Fruit fly (Drosophila melanogaster) whole organism, embryonic: ENCODE results near the gene CG43175.
A peak's percentile ranks its signal among the peaks of the same experiment; 100 is the strongest.

ENCODE experiments used
- Ada2b ChIP-seq: fragments of 200-800 bp; sonication (Bioruptor generic); IDR thresholded peaks from 2 replicates; pipeline ENCODE4 v1.3.6; 2022; ENCODE audit warnings: missing biosample characterization, missing genetic modification characterization
- Atf3 ChIP-seq: fragments of 200-800 bp; sonication (Bioruptor generic); optimal IDR thresholded peaks from 3 replicates; lab custom pipeline; 2016; ENCODE audit warnings: missing biosample characterization, missing genetic modification characterization
- CG10654 ChIP-seq: fragments of 200-800 bp; sonication (Bioruptor generic); optimal IDR thresholded peaks from 2 replicates; lab custom pipeline; 2016; ENCODE audit warnings: missing biosample characterization, missing genetic modification characterization
- CG11085 ChIP-seq: fragments of 200-800 bp; sonication (Bioruptor generic); IDR thresholded peaks from 2 replicates; pipeline ENCODE4 v1.3.6; 2022; ENCODE audit warnings: missing biosample characterization, missing genetic modification characterization
- CG11093 ChIP-seq: fragments of 200-800 bp; sonication (Bioruptor generic); IDR thresholded peaks from 3 replicates; pipeline ENCODE4 v1.3.6; 2022; ENCODE audit warnings: missing biosample characterization, missing genetic modification characterization
- CG12219 ChIP-seq: fragments of 200-800 bp; sonication (Bioruptor generic); optimal IDR thresholded peaks from 3 replicates; lab custom pipeline; 2018; ENCODE audit warnings: missing biosample characterization, mild to moderate bottlenecking, missing genetic modification characterization
- CG1233 ChIP-seq: fragments of 200-800 bp; sonication (Bioruptor generic); optimal IDR thresholded peaks from 4 replicates; lab custom pipeline; 2018; ENCODE audit warnings: missing biosample characterization, mild to moderate bottlenecking, missing genetic modification characterization
- CG12391 ChIP-seq: fragments of 200-800 bp; sonication (Bioruptor generic); optimal IDR thresholded peaks from 3 replicates; lab custom pipeline; 2018; ENCODE audit warnings: missing biosample characterization, mild to moderate bottlenecking, missing genetic modification characterization, moderate library complexity
- CG13424 ChIP-seq: fragments of 200-800 bp; sonication (Bioruptor generic); optimal IDR thresholded peaks from 2 replicates; lab custom pipeline; 2019; ENCODE audit warnings: missing biosample characterization, mild to moderate bottlenecking, missing genetic modification characterization, moderate library complexity
- CG14667 ChIP-seq: fragments of 200-800 bp; sonication (Bioruptor generic); IDR thresholded peaks from 2 replicates; pipeline ENCODE4 v1.3.6; 2022; ENCODE audit warnings: missing biosample characterization, missing genetic modification characterization
- CG15073 ChIP-seq: fragments of 200-800 bp; sonication (Bioruptor generic); optimal IDR thresholded peaks from 2 replicates; lab custom pipeline; 2016; ENCODE audit warnings: missing biosample characterization, missing genetic modification characterization
- CG1529 ChIP-seq: fragments of 200-800 bp; sonication (Bioruptor generic); optimal IDR thresholded peaks from 3 replicates; lab custom pipeline; 2018; ENCODE audit warnings: missing biosample characterization, missing genetic modification characterization
- CG15479 ChIP-seq: fragments of 200-800 bp; sonication (Bioruptor generic); optimal IDR thresholded peaks from 3 replicates; lab custom pipeline; 2019; ENCODE audit warnings: missing biosample characterization, mild to moderate bottlenecking, missing genetic modification characterization, moderate library complexity
- CG17186 ChIP-seq: fragments of 200-800 bp; sonication (Bioruptor generic); optimal IDR thresholded peaks from 3 replicates; lab custom pipeline; 2017; ENCODE audit warnings: missing biosample characterization, missing genetic modification reagents, missing genetic modification characterization
- CG17568 ChIP-seq: fragments of 200-800 bp; sonication (Bioruptor generic); optimal IDR thresholded peaks from 2 replicates; lab custom pipeline; 2018; ENCODE audit warnings: missing biosample characterization, mild to moderate bottlenecking, missing genetic modification characterization, moderate library complexity
- CG18476 ChIP-seq: fragments of 200-800 bp; sonication (Bioruptor generic); optimal IDR thresholded peaks from 2 replicates; lab custom pipeline; 2016; ENCODE audit warnings: missing biosample characterization, mild to moderate bottlenecking, missing genetic modification characterization
- CG2116 ChIP-seq: fragments of 200-800 bp; sonication (Bioruptor generic); optimal IDR thresholded peaks from 3 replicates; lab custom pipeline; 2018; ENCODE audit warnings: missing biosample characterization, mild to moderate bottlenecking, missing genetic modification characterization
- CG3065 ChIP-seq: fragments of 200-800 bp; sonication (Bioruptor generic); optimal IDR thresholded peaks from 2 replicates; lab custom pipeline; 2016; ENCODE audit warnings: missing biosample characterization, missing genetic modification characterization
- CG31365 ChIP-seq: fragments of 200-800 bp; sonication (Bioruptor generic); optimal IDR thresholded peaks from 2 replicates; lab custom pipeline; 2018; ENCODE audit warnings: missing biosample characterization, mild to moderate bottlenecking, missing genetic modification characterization
- CG32532 ChIP-seq: fragments of 200-800 bp; sonication (Bioruptor generic); IDR thresholded peaks from 2 replicates; pipeline ENCODE4 v1.3.6; 2022; ENCODE audit warnings: missing biosample characterization, missing genetic modification characterization
- CG3726 ChIP-seq: fragments of 200-800 bp; sonication (Bioruptor generic); IDR thresholded peaks from 3 replicates; pipeline ENCODE4, ENCODE4 v1.3.6; 2022; ENCODE audit warnings: missing biosample characterization, missing genetic modification characterization
- CG4730 ChIP-seq: fragments of 200-800 bp; sonication (Bioruptor generic); IDR thresholded peaks from 2 replicates; pipeline ENCODE4 v1.3.6; 2022; ENCODE audit warnings: missing biosample characterization, missing genetic modification characterization
- CG6813 ChIP-seq: fragments of 200-800 bp; sonication (Bioruptor generic); optimal IDR thresholded peaks from 2 replicates; lab custom pipeline; 2017; ENCODE audit warnings: missing biosample characterization, missing genetic modification characterization, mild to moderate bottlenecking, moderate library complexity, missing genetic modification reagents
- CG6854 ChIP-seq: fragments of 200-800 bp; sonication (Bioruptor generic); optimal IDR thresholded peaks from 3 replicates; lab custom pipeline; 2017; ENCODE audit warnings: missing biosample characterization, mild to moderate bottlenecking, missing genetic modification characterization
- CG9797 ChIP-seq: fragments of 200-800 bp; sonication (Bioruptor generic); optimal IDR thresholded peaks from 3 replicates; lab custom pipeline; 2018; ENCODE audit warnings: missing biosample characterization, mild to moderate bottlenecking, missing genetic modification characterization
- Camta ChIP-seq: fragments of 200-800 bp; sonication (Bioruptor generic); optimal IDR thresholded peaks from 2 replicates; lab custom pipeline; 2016; ENCODE audit warnings: missing biosample characterization, missing genetic modification characterization
- HmgD ChIP-seq: fragments of 200-800 bp; sonication (Bioruptor generic); optimal IDR thresholded peaks from 3 replicates; lab custom pipeline; 2016; ENCODE audit warnings: missing biosample characterization, missing genetic modification characterization
- Hmr ChIP-seq: fragments of 200-800 bp; sonication (Bioruptor generic); optimal IDR thresholded peaks from 3 replicates; lab custom pipeline; 2017; ENCODE audit warnings: mild to moderate bottlenecking, missing biosample characterization, missing genetic modification reagents, missing genetic modification characterization
- Mad ChIP-seq: fragments of 200-800 bp; sonication (Bioruptor generic); optimal IDR thresholded peaks from 2 replicates; lab custom pipeline; 2016; ENCODE audit warnings: missing biosample characterization, missing genetic modification characterization
- Nf-YA ChIP-seq: fragments of 200-800 bp; sonication (Bioruptor generic); IDR thresholded peaks from 2 replicates; pipeline ENCODE4 v1.3.6; 2022; ENCODE audit warnings: missing biosample characterization, missing genetic modification characterization
- Nf-YB ChIP-seq: fragments of 200-800 bp; sonication (Bioruptor generic); optimal IDR thresholded peaks from 3 replicates; lab custom pipeline; 2019; ENCODE audit warnings: missing biosample characterization, mild to moderate bottlenecking, missing genetic modification characterization, moderate library complexity
- Pdp1 ChIP-seq, 2 experiments: fragments of 200-800 bp; sonication (Bioruptor generic); optimal IDR thresholded peaks; 3 replicates each; lab custom pipeline; 2016; ENCODE audit warnings: missing biosample characterization in 2 of 2, missing genetic modification characterization in 2 of 2, mild to moderate bottlenecking in 1 of 2, moderate library complexity in 1 of 2
- Rx ChIP-seq: fragments of 200-800 bp; sonication (Bioruptor generic); IDR thresholded peaks from 2 replicates; pipeline ENCODE4 v1.3.6; 2022; ENCODE audit warnings: missing biosample characterization, missing genetic modification characterization
- Sry-β ChIP-seq: fragments of 200-800 bp; sonication (Bioruptor generic); optimal IDR thresholded peaks from 2 replicates; lab custom pipeline; 2018; ENCODE audit warnings: missing biosample characterization, mild to moderate bottlenecking, missing genetic modification characterization, moderate library complexity
- ash1 ChIP-seq: fragments of 200-800 bp; sonication (Bioruptor generic); optimal IDR thresholded peaks from 2 replicates; lab custom pipeline; 2018; ENCODE audit warnings: missing biosample characterization, mild to moderate bottlenecking, missing genetic modification characterization
- ato ChIP-seq: fragments of 200-800 bp; sonication (Bioruptor generic); IDR thresholded peaks from 2 replicates; pipeline ENCODE4 v1.3.6; 2022; ENCODE audit warnings: missing biosample characterization, missing genetic modification characterization; ENCODE audit not compliant: partially characterized antibody
- bab2 ChIP-seq: fragments of 200-800 bp; sonication (Bioruptor generic); optimal IDR thresholded peaks from 2 replicates; lab custom pipeline; 2016; ENCODE audit warnings: missing biosample characterization, missing genetic modification characterization
- chn ChIP-seq: fragments of 200-800 bp; sonication (Bioruptor generic); optimal IDR thresholded peaks from 2 replicates; lab custom pipeline; 2016; ENCODE audit warnings: missing biosample characterization, missing genetic modification characterization
- croc ChIP-seq: fragments of 200-800 bp; sonication (Bioruptor generic); conservative IDR thresholded peaks from 3 replicates; pipeline ENCODE4 v1.3.6; 2022; ENCODE audit warnings: missing biosample characterization, missing genetic modification characterization
- crol ChIP-seq: fragments of 200-800 bp; sonication (Bioruptor generic); IDR thresholded peaks from 2 replicates; pipeline ENCODE4 v1.3.6; 2022; ENCODE audit warnings: missing biosample characterization, missing genetic modification characterization
- danr ChIP-seq: fragments of 200-800 bp; sonication (Bioruptor generic); IDR thresholded peaks from 2 replicates; pipeline ENCODE4 v1.3.6; 2022; ENCODE audit warnings: missing biosample characterization, missing genetic modification characterization
- kah ChIP-seq: fragments of 200-800 bp; sonication (Bioruptor generic); optimal IDR thresholded peaks from 2 replicates; lab custom pipeline; 2018; ENCODE audit warnings: missing biosample characterization, mild to moderate bottlenecking, missing genetic modification characterization
- lab ChIP-seq: fragments of 200-800 bp; sonication (Bioruptor generic); optimal IDR thresholded peaks from 3 replicates; lab custom pipeline; 2017; ENCODE audit warnings: missing biosample characterization, missing genetic modification characterization, mild to moderate bottlenecking, moderate library complexity, missing genetic modification reagents
- odd ChIP-seq: fragments of 200-800 bp; sonication (Bioruptor generic); optimal IDR thresholded peaks from 2 replicates; lab custom pipeline; 2017; ENCODE audit warnings: missing biosample characterization, mild to moderate bottlenecking, missing genetic modification characterization
- pnt ChIP-seq: fragments of 200-800 bp; sonication (Bioruptor generic); optimal IDR thresholded peaks from 3 replicates; lab custom pipeline; 2016; ENCODE audit warnings: missing biosample characterization, missing genetic modification characterization
- rib ChIP-seq: fragments of 200-800 bp; sonication (Bioruptor generic); IDR thresholded peaks from 2 replicates; pipeline ENCODE4 v1.3.6; 2022; ENCODE audit warnings: missing biosample characterization, missing genetic modification characterization
- ro ChIP-seq: fragments of 200-800 bp; sonication (Bioruptor generic); IDR thresholded peaks from 2 replicates; pipeline ENCODE4 v1.3.6; 2022; ENCODE audit warnings: missing biosample characterization, missing genetic modification characterization
- scrt ChIP-seq: fragments of 200-800 bp; sonication (Bioruptor generic); optimal IDR thresholded peaks from 2 replicates; lab custom pipeline; 2018; ENCODE audit warnings: missing biosample characterization, mild to moderate bottlenecking, missing genetic modification characterization, moderate library complexity
- sr ChIP-seq: fragments of 200-800 bp; sonication (Bioruptor generic); IDR thresholded peaks from 3 replicates; pipeline ENCODE4 v1.3.6; 2022; ENCODE audit warnings: missing biosample characterization, missing genetic modification characterization
- stwl ChIP-seq: fragments of 200-800 bp; sonication (Bioruptor generic); optimal IDR thresholded peaks from 3 replicates; lab custom pipeline; 2018; ENCODE audit warnings: missing biosample characterization, mild to moderate bottlenecking, missing genetic modification characterization, moderate library complexity
- unc-4 ChIP-seq: fragments of 200-800 bp; sonication (Bioruptor generic); IDR thresholded peaks from 2 replicates; pipeline ENCODE4 v1.3.6; 2022; ENCODE audit warnings: missing biosample characterization, missing genetic modification characterization; ENCODE audit not compliant: partially characterized antibody

The CG43175 gene

dm6 chr3R:17619726-17620282 is 10.7 kb upstream of the CG43175 start (continued):
- TF ChIP-seq ato = peak; percentile 90
- no peak for TF ChIP-seq CG12219 (GFP tag; lab: Kevin White, UChicago)
- TF ChIP-seq CG13424 (tag; lab: Kevin White, UChicago) = no peak
- TF ChIP-seq Nf-YA (GFP tag; lab: Robert Waterston, UW) = no peak
- no peak for TF ChIP-seq CG15073 (GFP tag; lab: Kevin White, UChicago)
- no peak for TF ChIP-seq pnt (GFP tag; lab: Kevin White, UChicago)
- no peak for TF ChIP-seq ro (GFP tag; lab: Robert Waterston, UW)
- TF ChIP-seq HmgD (GFP tag; lab: Kevin White, UChicago) = no peak
- peak; percentile 46 for TF ChIP-seq CG17568 (GFP tag; lab: Kevin White, UChicago)
- no peak for TF ChIP-seq rib (GFP tag; lab: Robert Waterston, UW)
- no peak for TF ChIP-seq Nf-YB
- TF ChIP-seq Pdp1 (GFP tag; optimal IDR thresholded peaks at IDR 0.05; lab: Kevin White, UChicago) = no peak
- TF ChIP-seq Hmr (GFP tag; lab: Kevin White, UChicago) = no peak
- no peak for TF ChIP-seq CG2116 (GFP tag; lab: Kevin White, UChicago)
- no peak for TF ChIP-seq crol (GFP tag; lab: Robert Waterston, UW)
- no peak for TF ChIP-seq ash1 (GFP tag; lab: Kevin White, UChicago)
- TF ChIP-seq sr (GFP tag; lab: Robert Waterston, UW) = no peak
- TF ChIP-seq CG11085 = no peak
- TF ChIP-seq CG3065 (GFP tag; lab: Kevin White, UChicago) = no peak
- no peak for TF ChIP-seq CG3726 (GFP tag; lab: Robert Waterston, UW)
- no peak for TF ChIP-seq CG18476 (GFP tag; lab: Kevin White, UChicago)
- no peak for TF ChIP-seq CG1233
- peak; percentile 32 for TF ChIP-seq kah (GFP tag; lab: Kevin White, UChicago)
- no peak for TF ChIP-seq stwl
- TF ChIP-seq Camta (GFP tag; lab: Kevin White, UChicago) = no peak
- no peak for TF ChIP-seq CG17186 (GFP tag; lab: Kevin White, UChicago)
- TF ChIP-seq CG6813 = no peak
- no peak for TF ChIP-seq bab2 (GFP tag; lab: Kevin White, UChicago)
- no peak for TF ChIP-seq CG32532 (GFP tag; lab: Robert Waterston, UW)
- TF ChIP-seq CG14667 (GFP tag; lab: Robert Waterston, UW) = no peak
- TF ChIP-seq Atf3 (GFP tag; lab: Kevin White, UChicago) = no peak
- TF ChIP-seq CG10654 (GFP tag; lab: Kevin White, UChicago) = no peak
- TF ChIP-seq CG11093 (GFP tag; lab: Robert Waterston, UW) = no peak
- TF ChIP-seq odd (GFP tag; lab: Kevin White, UChicago) = no peak
- no peak for TF ChIP-seq CG4730 (GFP tag; lab: Robert Waterston, UW)
- peak; percentile 0 for TF ChIP-seq lab
- peak; percentile 60; the same call in 1 of the 2 replicates for TF ChIP-seq unc-4 (GFP tag; lab: Robert Waterston, UW)
- TF ChIP-seq CG12391 (tag; lab: Kevin White, UChicago) = no peak
- TF ChIP-seq Sry-β (GFP tag; lab: Kevin White, UChicago) = no peak
- no peak for TF ChIP-seq Rx (GFP tag; lab: Robert Waterston, UW)
- no peak for TF ChIP-seq CG6854 (GFP tag; lab: Kevin White, UChicago)
- peak; percentile 15 for TF ChIP-seq scrt (GFP tag; lab: Kevin White, UChicago)
- TF ChIP-seq Mad (GFP tag; lab: Kevin White, UChicago) = no peak
- no peak for TF ChIP-seq Ada2b
- TF ChIP-seq CG15479 = no peak
- TF ChIP-seq CG1529 (GFP tag; lab: Kevin White, UChicago) = no peak
- no peak for TF ChIP-seq danr (GFP tag; lab: Robert Waterston, UW)
- TF ChIP-seq croc (GFP tag; lab: Robert Waterston, UW) = no peak
- no peak for TF ChIP-seq chn (GFP tag; lab: Kevin White, UChicago)
- peak; percentile 25 for TF ChIP-seq CG31365 (tag; lab: Kevin White, UChicago)
- no peak for TF ChIP-seq CG9797 (GFP tag; lab: Kevin White, UChicago)
